Fruit fly (Drosophila melanogaster) whole organism, embryonic: ENCODE data around the gene Nab2.

Experiments
- Awh ChIP-seq: fragments of 200-800 bp; sonication (Bioruptor generic); IDR thresholded peaks from 2 replicates; pipeline ENCODE4, ENCODE4 v1.3.6; 2022; ENCODE audit warnings: missing biosample characterization, missing genetic modification characterization
- Bdp1 ChIP-seq: fragments of 200-800 bp; sonication (Bioruptor generic); optimal IDR thresholded peaks from 3 replicates; lab custom pipeline; 2016; ENCODE audit warnings: missing biosample characterization, missing genetic modification characterization
- Bgb ChIP-seq: fragments of 200-800 bp; sonication (Bioruptor generic); IDR thresholded peaks from 2 replicates; pipeline ENCODE4 v1.3.6; 2022; ENCODE audit warnings: missing biosample characterization, missing genetic modification characterization; ENCODE audit not compliant: partially characterized antibody
- Blimp-1 ChIP-seq: fragments of 200-800 bp; sonication (Bioruptor generic); optimal IDR thresholded peaks from 3 replicates; lab custom pipeline; 2018; ENCODE audit warnings: missing biosample characterization, missing genetic modification characterization, mild to moderate bottlenecking, moderate library complexity, missing genetic modification reagents
- CG10654 ChIP-seq: fragments of 200-800 bp; sonication (Bioruptor generic); optimal IDR thresholded peaks from 2 replicates; lab custom pipeline; 2016; ENCODE audit warnings: missing biosample characterization, missing genetic modification characterization
- CG10959 ChIP-seq: fragments of 200-800 bp; sonication (Bioruptor generic); IDR thresholded peaks from 2 replicates; pipeline ENCODE4 v1.3.6; 2022; ENCODE audit warnings: missing biosample characterization, missing genetic modification characterization
- CG10979 ChIP-seq: fragments of 200-800 bp; sonication (Bioruptor generic); optimal IDR thresholded peaks from 2 replicates; lab custom pipeline; 2018; ENCODE audit warnings: missing biosample characterization, mild to moderate bottlenecking, missing genetic modification characterization, moderate library complexity
- CG14860 ChIP-seq: fragments of 200-800 bp; sonication (Bioruptor generic); IDR thresholded peaks from 3 replicates; pipeline ENCODE4 v1.3.6; 2022; ENCODE audit warnings: missing biosample characterization, missing genetic modification characterization; ENCODE audit not compliant: partially characterized antibody
- CG16863 ChIP-seq: fragments of 200-800 bp; sonication (Bioruptor generic); optimal IDR thresholded peaks from 3 replicates; lab custom pipeline; 2016; ENCODE audit warnings: missing biosample characterization, missing genetic modification characterization
- CG17328 ChIP-seq: fragments of 200-800 bp; sonication (Bioruptor generic); IDR thresholded peaks from 2 replicates; pipeline ENCODE4 v1.3.6; 2022; ENCODE audit warnings: missing biosample characterization, missing genetic modification characterization
- CG32767 ChIP-seq: fragments of 200-800 bp; sonication (Bioruptor generic); IDR thresholded peaks from 2 replicates; pipeline ENCODE4 v1.3.6; 2022; ENCODE audit warnings: missing biosample characterization, missing genetic modification characterization
- CG34422 ChIP-seq: fragments of 200-800 bp; sonication (Bioruptor generic); IDR thresholded peaks from 3 replicates; pipeline ENCODE4 v1.3.6; 2022; ENCODE audit warnings: missing biosample characterization, missing genetic modification characterization
- CG6854 ChIP-seq: fragments of 200-800 bp; sonication (Bioruptor generic); optimal IDR thresholded peaks from 3 replicates; lab custom pipeline; 2017; ENCODE audit warnings: missing biosample characterization, mild to moderate bottlenecking, missing genetic modification characterization
- CG7839 ChIP-seq: fragments of 200-800 bp; sonication (Bioruptor generic); optimal IDR thresholded peaks from 3 replicates; lab custom pipeline; 2018; ENCODE audit warnings: missing biosample characterization, mild to moderate bottlenecking, missing genetic modification characterization, moderate library complexity
- CG8944 ChIP-seq: fragments of 200-800 bp; sonication (Bioruptor generic); optimal IDR thresholded peaks from 3 replicates; lab custom pipeline; 2016; ENCODE audit warnings: missing biosample characterization, missing genetic modification characterization
- CG9797 ChIP-seq: fragments of 200-800 bp; sonication (Bioruptor generic); optimal IDR thresholded peaks from 3 replicates; lab custom pipeline; 2018; ENCODE audit warnings: missing biosample characterization, mild to moderate bottlenecking, missing genetic modification characterization
- Ets65A ChIP-seq: fragments of 200-800 bp; sonication (Bioruptor generic); peaks from one replicate; lab custom pipeline; 2016; ENCODE audit warnings: missing biosample characterization, missing genetic modification characterization
- Fer3 ChIP-seq: fragments of 200-800 bp; sonication (Bioruptor generic); optimal IDR thresholded peaks from 2 replicates; lab custom pipeline; 2018; ENCODE audit warnings: missing biosample characterization, mild to moderate bottlenecking, missing genetic modification characterization, moderate library complexity
- Hmr ChIP-seq: fragments of 200-800 bp; sonication (Bioruptor generic); optimal IDR thresholded peaks from 3 replicates; lab custom pipeline; 2017; ENCODE audit warnings: mild to moderate bottlenecking, missing biosample characterization, missing genetic modification reagents, missing genetic modification characterization
- Hsf ChIP-seq: fragments of 200-800 bp; sonication (Bioruptor generic); optimal IDR thresholded peaks from 3 replicates; lab custom pipeline; 2016; ENCODE audit warnings: missing biosample characterization, missing genetic modification characterization
- Kr ChIP-seq: fragments of 200-800 bp; sonication (Bioruptor generic); optimal IDR thresholded peaks from 2 replicates; lab custom pipeline; 2017; ENCODE audit warnings: missing biosample characterization, mild to moderate bottlenecking, missing genetic modification characterization
- Myb ChIP-seq: fragments of 200-800 bp; sonication (Bioruptor generic); optimal IDR thresholded peaks from 2 replicates; lab custom pipeline; 2016; ENCODE audit warnings: missing biosample characterization, missing genetic modification characterization
- Sox102F ChIP-seq: fragments of 200-800 bp; sonication (Bioruptor generic); optimal IDR thresholded peaks from 2 replicates; lab custom pipeline; 2018; ENCODE audit warnings: missing biosample characterization, mild to moderate bottlenecking, missing genetic modification characterization, moderate library complexity
- Sry-δ ChIP-seq: fragments of 200-800 bp; sonication (Bioruptor generic); optimal IDR thresholded peaks from 2 replicates; lab custom pipeline; 2016; ENCODE audit warnings: missing biosample characterization, missing genetic modification characterization
- YL-1 ChIP-seq: fragments of 200-800 bp; sonication (Bioruptor generic); optimal IDR thresholded peaks from 3 replicates; lab custom pipeline; 2017; ENCODE audit warnings: missing biosample characterization, mild to moderate bottlenecking, missing genetic modification characterization
- al ChIP-seq: fragments of 200-800 bp; sonication (Bioruptor generic); IDR thresholded peaks from 2 replicates; pipeline ENCODE4 v1.3.6; 2022; ENCODE audit warnings: missing biosample characterization, missing genetic modification characterization
- dmrt11E ChIP-seq: fragments of 200-800 bp; sonication (Bioruptor generic); optimal IDR thresholded peaks from 3 replicates; lab custom pipeline; 2018; ENCODE audit warnings: missing biosample characterization, mild to moderate bottlenecking, missing genetic modification characterization, moderate library complexity
- fd64A ChIP-seq: fragments of 200-800 bp; sonication (Bioruptor generic); optimal IDR thresholded peaks from 3 replicates; lab custom pipeline; 2018; ENCODE audit warnings: missing biosample characterization, mild to moderate bottlenecking, missing genetic modification characterization
- gce ChIP-seq: fragments of 200-800 bp; sonication (Bioruptor generic); IDR thresholded peaks from 3 replicates; pipeline ENCODE4 v1.3.6; 2022; ENCODE audit warnings: missing biosample characterization, missing genetic modification characterization
- gem ChIP-seq: fragments of 200-800 bp; sonication (Bioruptor generic); optimal IDR thresholded peaks from 2 replicates; lab custom pipeline; 2019; ENCODE audit warnings: missing biosample characterization, mild to moderate bottlenecking, missing genetic modification characterization, moderate library complexity
- gfzf ChIP-seq: fragments of 200-800 bp; sonication (Bioruptor generic); optimal IDR thresholded peaks from 2 replicates; lab custom pipeline; 2016; ENCODE audit warnings: missing biosample characterization, mild to moderate bottlenecking, missing genetic modification characterization, moderate library complexity
- gsb-n ChIP-seq: fragments of 200-800 bp; sonication (Bioruptor generic); optimal IDR thresholded peaks from 3 replicates; lab custom pipeline; 2018; ENCODE audit warnings: missing biosample characterization, mild to moderate bottlenecking, missing genetic modification characterization
- jumu ChIP-seq: fragments of 200-800 bp; sonication (Bioruptor generic); optimal IDR thresholded peaks from 3 replicates; lab custom pipeline; 2016; ENCODE audit warnings: missing biosample characterization, missing genetic modification characterization
- otp ChIP-seq: fragments of 200-800 bp; sonication (Bioruptor generic); IDR thresholded peaks from 3 replicates; pipeline ENCODE4, ENCODE4 v1.3.6; 2022; ENCODE audit warnings: missing biosample characterization, missing genetic modification characterization
- pfk ChIP-seq: fragments of 200-800 bp; sonication (Bioruptor generic); optimal IDR thresholded peaks from 2 replicates; lab custom pipeline; 2018; ENCODE audit warnings: missing biosample characterization, mild to moderate bottlenecking, missing genetic modification characterization, moderate library complexity
- phol ChIP-seq: fragments of 200-800 bp; sonication (Bioruptor generic); optimal IDR thresholded peaks from 3 replicates; lab custom pipeline; 2018; ENCODE audit warnings: missing biosample characterization, mild to moderate bottlenecking, missing genetic modification characterization, moderate library complexity
- prd ChIP-seq, 3 experiments: fragments of >200 bp in 2 of 3; fragments of 200-800 bp in 1 of 3; sonication (Bioruptor generic) in 1 of 3; optimal IDR thresholded peaks in 2 of 3; IDR thresholded peaks in 1 of 3; 2 replicates in 2 of 3; 3 replicates in 1 of 3; pipeline versions ENCODE4 v1.3.6 to Lab custom; 2017 to 2022; ENCODE audit warnings: missing biosample characterization in 1 of 3, missing genetic modification characterization in 1 of 3
- psq ChIP-seq: fragments of 200-800 bp; sonication (Bioruptor generic); optimal IDR thresholded peaks from 2 replicates; lab custom pipeline; 2017; ENCODE audit warnings: missing biosample characterization, missing genetic modification characterization
- repo ChIP-seq: fragments of 200-800 bp; sonication (Bioruptor generic); optimal IDR thresholded peaks from 2 replicates; lab custom pipeline; 2016; ENCODE audit warnings: missing biosample characterization, missing genetic modification characterization
- sd ChIP-seq: fragments of 200-800 bp; sonication (Bioruptor generic); optimal IDR thresholded peaks from 3 replicates; lab custom pipeline; 2018; ENCODE audit warnings: missing biosample characterization, mild to moderate bottlenecking, missing genetic modification characterization, moderate library complexity
- sens ChIP-seq: fragments of 200-800 bp; sonication (Bioruptor generic); peaks from one replicate; lab custom pipeline; 2016; ENCODE audit warnings: missing biosample characterization, missing genetic modification characterization
- sima ChIP-seq: fragments of 200-800 bp; sonication (Bioruptor generic); optimal IDR thresholded peaks from 2 replicates; lab custom pipeline; 2016; ENCODE audit warnings: missing biosample characterization, missing genetic modification characterization
- slou ChIP-seq: fragments of 200-800 bp; sonication (Bioruptor generic); optimal IDR thresholded peaks from 3 replicates; lab custom pipeline; 2016; ENCODE audit warnings: missing biosample characterization, missing genetic modification characterization
- slp2 ChIP-seq: fragments of 200-800 bp; sonication (Bioruptor generic); optimal IDR thresholded peaks from 2 replicates; lab custom pipeline; 2016; ENCODE audit warnings: missing biosample characterization, missing genetic modification characterization
- sr ChIP-seq: fragments of 200-800 bp; sonication (Bioruptor generic); IDR thresholded peaks from 3 replicates; pipeline ENCODE4 v1.3.6; 2022; ENCODE audit warnings: missing biosample characterization, missing genetic modification characterization
- ssp ChIP-seq: fragments of 200-800 bp; sonication (Bioruptor generic); IDR thresholded peaks from 2 replicates; pipeline ENCODE4 v1.3.6; 2022; ENCODE audit warnings: missing biosample characterization, missing genetic modification characterization
- tx ChIP-seq: fragments of 200-800 bp; sonication (Bioruptor generic); optimal IDR thresholded peaks from 2 replicates; lab custom pipeline; 2016; ENCODE audit warnings: missing biosample characterization, missing genetic modification characterization
- unc-4 ChIP-seq: fragments of 200-800 bp; sonication (Bioruptor generic); IDR thresholded peaks from 2 replicates; pipeline ENCODE4 v1.3.6; 2022; ENCODE audit warnings: missing biosample characterization, missing genetic modification characterization; ENCODE audit not compliant: partially characterized antibody
- vvl ChIP-seq: fragments of 200-800 bp; sonication (Bioruptor generic); IDR thresholded peaks from 2 replicates; pipeline ENCODE4 v1.3.6; 2022; ENCODE audit warnings: missing biosample characterization, missing genetic modification characterization

The Nab2 gene

DNA sequence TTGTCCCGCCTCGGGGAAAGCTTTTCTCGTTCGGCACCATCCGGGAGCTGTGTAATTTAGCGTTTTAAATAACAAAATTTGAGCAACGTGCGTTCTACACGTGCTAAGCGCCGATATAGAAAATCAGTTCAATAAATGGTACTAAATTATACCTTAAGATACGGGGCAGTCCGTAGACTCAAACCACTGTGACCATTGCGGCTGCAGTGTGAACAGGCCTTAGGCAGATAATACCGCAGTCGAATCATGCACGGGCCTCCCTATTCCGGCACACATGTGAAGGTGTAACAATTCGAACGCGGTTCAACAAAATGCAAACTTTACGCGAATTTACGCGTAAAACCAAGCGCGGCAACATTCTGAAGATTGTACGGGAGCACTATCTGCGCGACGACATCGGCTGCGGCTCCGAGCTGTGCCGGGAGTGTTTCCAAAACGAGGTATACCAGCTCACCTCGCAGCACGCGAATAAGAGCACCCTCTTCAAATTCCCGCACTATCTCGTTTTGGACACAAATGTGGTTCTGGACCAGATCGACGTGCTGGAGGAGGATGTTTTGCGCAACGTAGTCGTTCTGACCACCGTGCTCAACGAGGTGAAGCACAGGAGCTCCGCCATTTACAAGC lies 15.1 kb upstream of the Nab2 start, which contains the start of the genes Rrp5 and Dis3:
Rrp5 (minus strand) TSS at position 135 of the 627 bp plus-strand sequence.
Dis3 (plus strand) TSS at position 252 of the 627 bp plus-strand sequence.
- TF ChIP-seq CG10979 (tag; lab: Kevin White, UChicago) = peak; percentile 55
- no peak for TF ChIP-seq gem (tag; lab: Kevin White, UChicago)
- TF ChIP-seq CG17328 (GFP tag; lab: Robert Waterston, UW) = peak; percentile 46; the same call in 1 of the 2 replicates
- no peak for TF ChIP-seq CG7839 (tag; lab: Kevin White, UChicago)
- peak; percentile 40 for TF ChIP-seq Hsf (GFP tag; lab: Kevin White, UChicago)
- peak; percentile 74 for TF ChIP-seq phol (tag; lab: Kevin White, UChicago)
- TF ChIP-seq unc-4 (GFP tag; lab: Robert Waterston, UW) = peak; percentile 39; the same call in 1 of the 2 replicates
- no peak for TF ChIP-seq repo (GFP tag; lab: Kevin White, UChicago)
- TF ChIP-seq Sox102F (GFP tag; lab: Kevin White, UChicago) = no peak
- no peak for TF ChIP-seq slp2 (GFP tag; lab: Kevin White, UChicago)
- TF ChIP-seq Awh (GFP tag; lab: Robert Waterston, UW) = no peak
- peak; percentile 38 for TF ChIP-seq Bdp1 (GFP tag; lab: Kevin White, UChicago)
- TF ChIP-seq Fer3 (tag; lab: Kevin White, UChicago) = no peak
- peak; percentile 97 for TF ChIP-seq gfzf (GFP tag; lab: Kevin White, UChicago)
- no peak for TF ChIP-seq dmrt11E (tag; lab: Kevin White, UChicago)
- peak; percentile 18; the same call in 1 of the 2 replicates for TF ChIP-seq CG10959 (GFP tag; lab: Robert Waterston, UW)
- peak; percentile 65 for TF ChIP-seq Sry-δ
- TF ChIP-seq slou (GFP tag; lab: Kevin White, UChicago) = no peak
- no peak for TF ChIP-seq Kr (GFP tag; lab: Kevin White, UChicago)
- peak; percentile 6 for TF ChIP-seq pfk (GFP tag; lab: Kevin White, UChicago)
- peak; percentile 89 for TF ChIP-seq CG34422 (GFP tag; lab: Robert Waterston, UW)
- TF ChIP-seq otp (GFP tag; lab: Robert Waterston, UW) = no peak
- no peak for TF ChIP-seq Blimp-1 (GFP tag; lab: Kevin White, UChicago)
- TF ChIP-seq ssp = peak; percentile 96
- peak; percentile 93 for TF ChIP-seq sens (GFP tag; lab: Kevin White, UChicago)
- TF ChIP-seq CG14860 = 0 out of 3 replicates have a peak, but pooled peaks have one; percentile 20
- TF ChIP-seq al (GFP tag; lab: Robert Waterston, UW) = 0 out of 2 replicates have a peak, but pooled peaks have one; percentile 10
- TF ChIP-seq CG32767 (GFP tag; lab: Robert Waterston, UW) = peak; percentile 31; the same call in 1 of the 2 replicates
- no peak for TF ChIP-seq gsb-n (tag; lab: Kevin White, UChicago)
- no peak for TF ChIP-seq CG10654 (GFP tag; lab: Kevin White, UChicago)
- peak; percentile 83 for TF ChIP-seq CG9797 (GFP tag; lab: Kevin White, UChicago)
- TF ChIP-seq YL-1 = peak; percentile 97
- peak; percentile 17 for TF ChIP-seq tx (GFP tag; lab: Kevin White, UChicago)
- TF ChIP-seq CG8944 = peak; percentile 22
- TF ChIP-seq fd64A = no peak
- TF ChIP-seq Bgb (GFP tag; lab: Robert Waterston, UW) = peak; percentile 44; the same call in 1 of the 2 replicates
- peak; percentile 73 for TF ChIP-seq Myb (GFP tag; lab: Kevin White, UChicago)
- TF ChIP-seq sima (GFP tag; lab: Kevin White, UChicago) = no peak
- TF ChIP-seq Ets65A (GFP tag; lab: Kevin White, UChicago) = peak; percentile 66
- TF ChIP-seq gce (GFP tag; lab: Robert Waterston, UW) = no peak
- TF ChIP-seq jumu = peak; percentile 39
- no peak for TF ChIP-seq prd (optimal IDR thresholded peaks at IDR 0.05; lab: Kevin White, UChicago)
- peak; percentile 49; the same call in 1 of the 3 replicates for TF ChIP-seq prd (GFP tag; IDR thresholded peaks at IDR 0.05; lab: Robert Waterston, UW)
- no peak for TF ChIP-seq Hmr (GFP tag; lab: Kevin White, UChicago)
- no peak for TF ChIP-seq sd (tag; lab: Kevin White, UChicago)
- no peak for TF ChIP-seq CG6854 (GFP tag; lab: Kevin White, UChicago)
- TF ChIP-seq vvl (GFP tag; lab: Robert Waterston, UW) = peak; percentile 78
- no peak for TF ChIP-seq sr
- TF ChIP-seq CG16863 = no peak
- TF ChIP-seq psq (GFP tag; lab: Kevin White, UChicago) = no peak
